Fruit fly (Drosophila melanogaster) whole organism, embryonic: ENCODE data around the gene nod.

Source experiments
- Adf1 ChIP-seq: fragments of 200-800 bp; sonication (Bioruptor generic); IDR thresholded peaks from 2 replicates; pipeline ENCODE4 v1.3.6; 2022; ENCODE audit warnings: missing biosample characterization, missing genetic modification characterization
- Blimp-1 ChIP-seq: fragments of 200-800 bp; sonication (Bioruptor generic); optimal IDR thresholded peaks from 3 replicates; lab custom pipeline; 2018; ENCODE audit warnings: missing biosample characterization, missing genetic modification characterization, mild to moderate bottlenecking, moderate library complexity, missing genetic modification reagents
- CG10543 ChIP-seq: fragments of 200-800 bp; sonication (Bioruptor generic); optimal IDR thresholded peaks from 3 replicates; lab custom pipeline; 2017; ENCODE audit warnings: missing biosample characterization, mild to moderate bottlenecking, missing genetic modification characterization, moderate library complexity
- CG11247 ChIP-seq: fragments of 200-800 bp; sonication (Bioruptor generic); IDR thresholded peaks from 2 replicates; pipeline ENCODE4 v1.3.6; 2022; ENCODE audit warnings: missing biosample characterization, missing genetic modification characterization
- CG11695 ChIP-seq: fragments of 200-800 bp; sonication (Bioruptor generic); IDR thresholded peaks from 3 replicates; pipeline ENCODE4 v1.3.6; 2022; ENCODE audit warnings: missing biosample characterization, missing genetic modification characterization
- CG12236 ChIP-seq: fragments of 200-800 bp; sonication (Bioruptor generic); optimal IDR thresholded peaks from 2 replicates; lab custom pipeline; 2016; ENCODE audit warnings: missing biosample characterization, missing genetic modification characterization
- CG12744 ChIP-seq: fragments of 200-800 bp; sonication (Bioruptor generic); optimal IDR thresholded peaks from 2 replicates; lab custom pipeline; 2016; ENCODE audit warnings: missing biosample characterization, missing genetic modification characterization
- CG12769 ChIP-seq: fragments of 200-800 bp; sonication (Bioruptor generic); optimal IDR thresholded peaks from 2 replicates; lab custom pipeline; 2019; ENCODE audit warnings: missing biosample characterization, mild to moderate bottlenecking, missing genetic modification characterization, moderate library complexity
- CG1529 ChIP-seq: fragments of 200-800 bp; sonication (Bioruptor generic); optimal IDR thresholded peaks from 3 replicates; lab custom pipeline; 2018; ENCODE audit warnings: missing biosample characterization, missing genetic modification characterization
- CG17359 ChIP-seq: fragments of 200-800 bp; sonication (Bioruptor generic); optimal IDR thresholded peaks from 3 replicates; lab custom pipeline; 2018; ENCODE audit warnings: missing biosample characterization, mild to moderate bottlenecking, missing genetic modification characterization, moderate library complexity
- CG18619 ChIP-seq: fragments of 200-800 bp; sonication (Bioruptor generic); optimal IDR thresholded peaks from 3 replicates; lab custom pipeline; 2017; ENCODE audit warnings: missing biosample characterization, mild to moderate bottlenecking, missing genetic modification characterization
- CG2120 ChIP-seq: fragments of 200-800 bp; sonication (Bioruptor generic); optimal IDR thresholded peaks from 3 replicates; lab custom pipeline; 2016; ENCODE audit warnings: missing biosample characterization, missing genetic modification characterization
- CG2712 ChIP-seq: fragments of 200-800 bp; optimal IDR thresholded peaks from 3 replicates; lab custom pipeline; 2019; ENCODE audit warnings: missing biosample characterization, mild to moderate bottlenecking, missing genetic modification characterization, moderate library complexity
- CG34224 ChIP-seq: fragments of 200-800 bp; sonication (Bioruptor generic); IDR thresholded peaks from 3 replicates; pipeline ENCODE4 v1.3.6; 2022; ENCODE audit warnings: missing biosample characterization, missing genetic modification characterization; ENCODE audit not compliant: partially characterized antibody
- CG34422 ChIP-seq: fragments of 200-800 bp; sonication (Bioruptor generic); IDR thresholded peaks from 3 replicates; pipeline ENCODE4 v1.3.6; 2022; ENCODE audit warnings: missing biosample characterization, missing genetic modification characterization
- CG3838 ChIP-seq: fragments of 200-800 bp; sonication (Bioruptor generic); optimal IDR thresholded peaks from 3 replicates; lab custom pipeline; 2016; ENCODE audit warnings: missing biosample characterization, missing genetic modification characterization
- CG8478 ChIP-seq: fragments of >200 bp; optimal IDR thresholded peaks from 2 replicates; lab custom pipeline; 2018
- CG9932 ChIP-seq: fragments of 200-800 bp; sonication (Bioruptor generic); IDR thresholded peaks from 2 replicates; pipeline ENCODE4 v1.3.6; 2022; ENCODE audit warnings: missing biosample characterization, missing genetic modification characterization
- Deaf1 ChIP-seq: fragments of 200-800 bp; optimal IDR thresholded peaks from 3 replicates; lab custom pipeline; 2019; ENCODE audit warnings: missing biosample characterization, mild to moderate bottlenecking, missing genetic modification characterization, moderate library complexity
- Dfd ChIP-seq, 2 experiments: fragments of >200 bp; optimal IDR thresholded peaks; 2 replicates each; lab custom pipeline; 2017; ENCODE audit warnings: missing biosample characterization in 2 of 2, missing genetic modification characterization in 2 of 2
- E2f2 ChIP-seq: fragments of 200-800 bp; sonication (Bioruptor generic); IDR thresholded peaks from 2 replicates; pipeline ENCODE4 v1.3.6; 2022; ENCODE audit warnings: missing biosample characterization, missing genetic modification characterization
- HLH54F ChIP-seq: fragments of 200-800 bp; sonication (Bioruptor generic); optimal IDR thresholded peaks from 3 replicates; lab custom pipeline; 2016; ENCODE audit warnings: missing biosample characterization, missing genetic modification characterization
- Med ChIP-seq: fragments of 200-800 bp; sonication (Bioruptor generic); peaks from one replicate; lab custom pipeline; 2016; ENCODE audit warnings: missing biosample characterization, missing genetic modification characterization, mild to moderate bottlenecking, inconsistent platforms, moderate library complexity
- Myb ChIP-seq: fragments of 200-800 bp; sonication (Bioruptor generic); optimal IDR thresholded peaks from 2 replicates; lab custom pipeline; 2016; ENCODE audit warnings: missing biosample characterization, missing genetic modification characterization
- NK7.1 ChIP-seq: fragments of 200-800 bp; sonication (Bioruptor generic); optimal IDR thresholded peaks from 3 replicates; lab custom pipeline; 2016; ENCODE audit warnings: missing biosample characterization, missing genetic modification characterization
- Oli ChIP-seq: fragments of 200-800 bp; sonication (Bioruptor generic); optimal IDR thresholded peaks from 2 replicates; lab custom pipeline; 2018; ENCODE audit warnings: missing biosample characterization, mild to moderate bottlenecking, missing genetic modification characterization, moderate library complexity
- Rfx ChIP-seq: fragments of 200-800 bp; sonication (Bioruptor generic); IDR thresholded peaks from 2 replicates; pipeline ENCODE4 v1.3.6; 2022; ENCODE audit warnings: missing biosample characterization, missing genetic modification characterization
- Xbp1 ChIP-seq: fragments of 200-800 bp; sonication (Bioruptor generic); optimal IDR thresholded peaks from 3 replicates; lab custom pipeline; 2016; ENCODE audit warnings: missing biosample characterization, mild to moderate bottlenecking, missing genetic modification characterization
- bigmax ChIP-seq: fragments of 200-800 bp; sonication (Bioruptor generic); optimal IDR thresholded peaks from 2 replicates; lab custom pipeline; 2018; ENCODE audit warnings: missing biosample characterization, mild to moderate bottlenecking, missing genetic modification characterization
- btn ChIP-seq: fragments of 200-800 bp; sonication (Bioruptor generic); optimal IDR thresholded peaks from 2 replicates; lab custom pipeline; 2016; ENCODE audit warnings: missing biosample characterization, missing genetic modification characterization
- cas ChIP-seq: fragments of 200-800 bp; sonication (Bioruptor generic); IDR thresholded peaks from 2 replicates; pipeline ENCODE4 v1.3.6; 2022; ENCODE audit warnings: missing biosample characterization, missing genetic modification characterization
- chinmo ChIP-seq: fragments of 200-800 bp; sonication (Bioruptor generic); IDR thresholded peaks from 4 replicates; pipeline ENCODE4 v1.3.6; 2022; ENCODE audit warnings: missing biosample characterization, missing genetic modification characterization; ENCODE audit not compliant: partially characterized antibody
- crol ChIP-seq: fragments of 200-800 bp; sonication (Bioruptor generic); IDR thresholded peaks from 2 replicates; pipeline ENCODE4 v1.3.6; 2022; ENCODE audit warnings: missing biosample characterization, missing genetic modification characterization
- dimm ChIP-seq: fragments of 200-800 bp; sonication (Bioruptor generic); IDR thresholded peaks from 2 replicates; pipeline ENCODE4 v1.3.6; 2022; ENCODE audit warnings: missing biosample characterization, missing genetic modification characterization
- dpn ChIP-seq, 2 experiments: fragments of 200-800 bp; sonication (Bioruptor generic); optimal IDR thresholded peaks; 3 replicates each; lab custom pipeline; 2016; ENCODE audit warnings: missing biosample characterization in 2 of 2, missing genetic modification characterization in 2 of 2
- eyg ChIP-seq: fragments of 200-800 bp; sonication (Bioruptor generic); optimal IDR thresholded peaks from 3 replicates; lab custom pipeline; 2016; ENCODE audit warnings: missing biosample characterization, missing genetic modification characterization
- gcm ChIP-seq: fragments of 200-800 bp; sonication (Bioruptor generic); optimal IDR thresholded peaks from 2 replicates; lab custom pipeline; 2019; ENCODE audit warnings: missing biosample characterization, mild to moderate bottlenecking, missing genetic modification characterization, moderate library complexity
- lilli ChIP-seq: fragments of 200-800 bp; sonication (Bioruptor generic); optimal IDR thresholded peaks from 3 replicates; lab custom pipeline; 2016; ENCODE audit warnings: missing biosample characterization, missing genetic modification characterization
- nom ChIP-seq: fragments of 200-800 bp; sonication (Bioruptor generic); optimal IDR thresholded peaks from 2 replicates; lab custom pipeline; 2017; ENCODE audit warnings: missing biosample characterization, missing genetic modification characterization, mild to moderate bottlenecking, moderate library complexity, missing genetic modification reagents
- row ChIP-seq: fragments of 200-800 bp; sonication (Bioruptor generic); IDR thresholded peaks from 3 replicates; pipeline ENCODE4 v1.3.6; 2022; ENCODE audit warnings: missing biosample characterization, missing genetic modification characterization
- schlank ChIP-seq: fragments of 200-800 bp; sonication (Bioruptor generic); optimal IDR thresholded peaks from 2 replicates; lab custom pipeline; 2018; ENCODE audit warnings: missing biosample characterization, mild to moderate bottlenecking, missing genetic modification characterization
- sd ChIP-seq: fragments of 200-800 bp; sonication (Bioruptor generic); optimal IDR thresholded peaks from 3 replicates; lab custom pipeline; 2018; ENCODE audit warnings: missing biosample characterization, mild to moderate bottlenecking, missing genetic modification characterization, moderate library complexity
- shn ChIP-seq: fragments of 200-800 bp; sonication (Bioruptor generic); optimal IDR thresholded peaks from 3 replicates; lab custom pipeline; 2016; ENCODE audit warnings: missing biosample characterization, missing genetic modification characterization
- sima ChIP-seq: fragments of 200-800 bp; sonication (Bioruptor generic); optimal IDR thresholded peaks from 2 replicates; lab custom pipeline; 2016; ENCODE audit warnings: missing biosample characterization, missing genetic modification characterization
- so ChIP-seq: fragments of 200-800 bp; sonication (Bioruptor generic); IDR thresholded peaks from 3 replicates; pipeline ENCODE4 v1.3.6; 2022; ENCODE audit warnings: missing biosample characterization, missing genetic modification characterization
- tll ChIP-seq, 2 experiments: fragments of 200-800 bp in 1 of 2; fragments of >200 bp in 1 of 2; sonication (Bioruptor generic) in 1 of 2; optimal IDR thresholded peaks; 2 replicates each; lab custom pipeline; 2017 to 2019; ENCODE audit warnings: missing biosample characterization in 2 of 2, missing genetic modification characterization in 2 of 2, mild to moderate bottlenecking in 1 of 2, moderate library complexity in 1 of 2
- wdn ChIP-seq: fragments of 200-800 bp; sonication (Bioruptor generic); IDR thresholded peaks from 2 replicates; pipeline ENCODE4 v1.3.6; 2022; ENCODE audit warnings: missing biosample characterization, missing genetic modification characterization
- zfh1 ChIP-seq: fragments of 200-800 bp; sonication (Bioruptor generic); IDR thresholded peaks from 3 replicates; pipeline ENCODE4 v1.3.6; 2022; ENCODE audit warnings: missing biosample characterization, missing genetic modification characterization

The nod gene

dm6 chrX:11555070-11555469, 25.5 kb upstream of the nod start (continued):
- TF ChIP-seq CG12236 (GFP tag; lab: Kevin White, UChicago), result no peak
- TF ChIP-seq dimm, result no peak
- TF ChIP-seq CG11247 (GFP tag; lab: Robert Waterston, UW), result no peak
- TF ChIP-seq, all 482 proteins: peak for 35

DNA sequence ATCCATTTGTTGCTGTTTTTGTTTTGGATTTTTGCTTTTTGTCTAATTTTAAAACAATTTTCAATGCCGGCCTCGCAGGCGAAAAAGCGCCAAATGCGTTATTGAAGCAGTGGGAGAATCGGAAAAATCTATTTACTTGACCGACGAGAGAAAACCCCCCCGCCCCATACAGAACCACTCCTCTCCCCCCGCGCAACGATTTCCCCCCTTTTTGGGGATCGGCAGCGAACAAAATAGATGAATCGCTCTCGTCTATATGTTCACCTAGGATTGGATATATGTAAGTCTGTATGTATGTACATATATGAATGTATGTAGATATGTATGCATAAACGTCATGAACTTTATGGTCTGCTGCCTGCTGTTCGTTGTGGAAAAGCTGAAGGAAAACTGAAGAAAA, 23.8 kb upstream of the nod start:
- TF ChIP-seq so (GFP tag; lab: Robert Waterston, UW) (0 out of 3 replicates have a peak, but pooled peaks have one; percentile 20), E2f2 (GFP tag; lab: Robert Waterston, UW) (no peak), Deaf1 (peak; percentile 27), schlank (tag; lab: Kevin White, UChicago) (no peak), shn (GFP tag; lab: Kevin White, UChicago) (no peak), sd (tag; lab: Kevin White, UChicago) (peak; percentile 18), CG10543 (peak; percentile 78), row (0 out of 3 replicates have a peak, but pooled peaks have one; percentile 5), CG17359 (tag; lab: Kevin White, UChicago) (no peak), CG1529 (no peak), CG12769 (tag; lab: Kevin White, UChicago) (peak; percentile 70), crol (GFP tag; lab: Robert Waterston, UW) (peak; percentile 80)

- TF ChIP-seq NK7.1 (no peak), eyg (GFP tag; lab: Kevin White, UChicago) (no peak), Myb (no peak), CG12744 (GFP tag; lab: Kevin White, UChicago) (no peak), nom (peak; percentile 7), HLH54F (no peak), Dfd (GFP tag; optimal IDR thresholded peaks at IDR 0.05; lab: Kevin White, UChicago) (no peak), Adf1 (GFP tag; lab: Robert Waterston, UW) (peak; percentile 92), Oli (tag; lab: Kevin White, UChicago) (no peak), lilli (GFP tag; lab: Kevin White, UChicago) (peak; percentile 28), sima (no peak), CG2712 (tag; lab: Kevin White, UChicago) (no peak), CG11247 (GFP tag; lab: Robert Waterston, UW) (no peak), chinmo (0 out of 4 replicates have a peak, but pooled peaks have one; percentile 46), CG2120 (peak; percentile 13), CG9932 (peak; percentile 36; the same call in 1 of the 2 replicates), CG34422 (peak; percentile 44; the same call in 1 of the 3 replicates), CG34224 (GFP tag; lab: Robert Waterston, UW) (peak; percentile 37; the same call in 1 of the 3 replicates), CG3838 (no peak), dpn (GFP tag; optimal IDR thresholded peaks at IDR 0.05; lab: Kevin White, UChicago) (peak in 1 of 2 experiments; percentile 0), Rfx (peak; percentile 51; the same call in 1 of the 2 replicates), CG10543 (peak; percentile 43), CG18619 (no peak), wdn (GFP tag; lab: Robert Waterston, UW) (no peak), btn (no peak), Xbp1 (GFP tag; lab: Kevin White, UChicago) (peak; percentile 14), Blimp-1 (GFP tag; lab: Kevin White, UChicago) (peak; percentile 85), cas (GFP tag; lab: Robert Waterston, UW) (no peak), bigmax (no peak), Deaf1 (peak; percentile 22), CG8478 (lab: Kevin White, UChicago) (no peak), tll (GFP tag; optimal IDR thresholded peaks at IDR 0.05; lab: Kevin White, UChicago) (no peak), CG11695 (no peak; the same call in 2 of the 3 replicates), Med (GFP tag; lab: Kevin White, UChicago) (peak; percentile 79), zfh1 (peak; percentile 46; the same call in 1 of the 3 replicates), gcm (GFP tag; lab: Kevin White, UChicago) (no peak)
Observed at dm6 chrX:11558389-11558908, 22.1 kb upstream of the nod start, which contains the start of gene CG1572. Gene CG1572 (minus strand): TSS chrX:11558654.
